Worm (Caenorhabditis elegans) whole organism, L4 larva: ENCODE data around the gene air-1.

Source experiments
- F10B5.3 ChIP-seq: sonication (generic microtip); optimal IDR thresholded peaks from 2 replicates; lab custom pipeline; 2016; ENCODE audit warnings: mild to moderate bottlenecking, missing genetic modification characterization, missing compliant biosample characterization
- F37D6.2 ChIP-seq: sonication (generic microtip); optimal IDR thresholded peaks from 2 replicates; lab custom pipeline; 2016; ENCODE audit warnings: mild to moderate bottlenecking, missing genetic modification characterization, missing compliant biosample characterization
- F44E2.7 ChIP-seq: fragments of 200-800 bp; sonication (Bioruptor generic); IDR thresholded peaks from 2 replicates; pipeline ENCODE4 v2.1.2; 2022; ENCODE audit warnings: missing genetic modification characterization, missing compliant biosample characterization
- F49E8.2 ChIP-seq: sonication (generic microtip); optimal IDR thresholded peaks from 2 replicates; lab custom pipeline; 2016; ENCODE audit warnings: missing compliant biosample characterization, mild to moderate bottlenecking, missing genetic modification characterization, borderline replicate concordance
- T20F7.1 ChIP-seq: fragments of 200-800 bp; sonication (Bioruptor generic); optimal IDR thresholded peaks from 2 replicates; lab custom pipeline; 2018; ENCODE audit warnings: mild to moderate bottlenecking, missing genetic modification characterization, missing compliant biosample characterization
- Y105C5A.15 ChIP-seq: fragments of 200-800 bp; sonication (Bioruptor generic); IDR thresholded peaks from 2 replicates; pipeline ENCODE4 v1.3.6; 2022; ENCODE audit warnings: missing genetic modification characterization, missing compliant biosample characterization
- Y5F2A.4 ChIP-seq: fragments of 200-800 bp; sonication (Bioruptor generic); optimal IDR thresholded peaks from 2 replicates; lab custom pipeline; 2018; ENCODE audit warnings: mild to moderate bottlenecking, missing genetic modification characterization, missing compliant biosample characterization
- Y75B8A.6 ChIP-seq: fragments of 200-800 bp; sonication (Bioruptor generic); IDR thresholded peaks from 2 replicates; pipeline ENCODE4 v1.3.6; 2022; ENCODE audit warnings: missing genetic modification reagents, missing genetic modification characterization, missing compliant biosample characterization
- ZK337.2 ChIP-seq: fragments of 200-800 bp; sonication (Bioruptor generic); IDR thresholded peaks from 2 replicates; pipeline ENCODE4 v1.3.6; 2022; ENCODE audit warnings: missing genetic modification reagents, missing genetic modification characterization, missing compliant biosample characterization
- ZK546.5 ChIP-seq, 2 experiments: sonication (generic microtip); optimal IDR thresholded peaks; 2 replicates each; lab custom pipeline; 2017; ENCODE audit warnings: missing biosample characterization in 2 of 2, missing genetic modification characterization in 2 of 2
- aha-1 ChIP-seq: fragments of 150-350 bp; peaks from one replicate; lab custom pipeline; 2014; ENCODE audit warnings: missing biosample characterization, missing genetic modification characterization
- aly-2 ChIP-seq: sonication (generic microtip); optimal IDR thresholded peaks from 2 replicates; lab custom pipeline; 2018; ENCODE audit warnings: missing biosample characterization, missing genetic modification characterization
- ama-1 ChIP-seq: fragments of 150-350 bp; optimal IDR thresholded peaks from 2 replicates; lab custom pipeline; 2014; ENCODE audit warnings: inconsistent platforms, mixed read lengths
- attf-4 ChIP-seq: sonication (generic microtip); optimal IDR thresholded peaks from 3 replicates; lab custom pipeline; 2017; ENCODE audit warnings: missing biosample characterization, missing genetic modification characterization
- daf-16 ChIP-seq, 3 experiments: sonication (generic microtip); optimal IDR thresholded peaks; 2 replicates each; lab custom pipeline; 2016 to 2017; ENCODE audit warnings: missing genetic modification characterization in 3 of 3, missing genetic modification reagents in 3 of 3, mild to moderate bottlenecking in 2 of 3, missing compliant biosample characterization in 2 of 3, missing biosample characterization in 1 of 3, moderate library complexity in 1 of 3
- dmd-6 ChIP-seq: fragments of 200-800 bp; sonication (Bioruptor generic); IDR thresholded peaks from 2 replicates; pipeline ENCODE4 v1.3.6; 2022; ENCODE audit warnings: missing genetic modification reagents, missing genetic modification characterization, missing compliant biosample characterization
- dmd-8 ChIP-seq: fragments of 200-800 bp; sonication (Bioruptor generic); IDR thresholded peaks from 2 replicates; pipeline ENCODE4 v1.3.6; 2022; ENCODE audit warnings: missing genetic modification characterization, missing compliant biosample characterization
- egl-43 ChIP-seq: fragments of 200-800 bp; sonication (Bioruptor generic); IDR thresholded peaks from 2 replicates; pipeline ENCODE4 v1.3.6; 2022; ENCODE audit warnings: missing genetic modification reagents, missing genetic modification characterization, missing compliant biosample characterization
- hif-1 ChIP-seq, 2 experiments: sonication (generic microtip); optimal IDR thresholded peaks; 2 replicates each; lab custom pipeline; 2016 to 2017; ENCODE audit warnings: missing compliant biosample characterization in 2 of 2, missing genetic modification characterization in 2 of 2, missing genetic modification reagents in 2 of 2, missing genotype in 2 of 2, mild to moderate bottlenecking in 1 of 2
- hlh-11 ChIP-seq: fragments of 200-800 bp; sonication (Bioruptor generic); optimal IDR thresholded peaks from 2 replicates; lab custom pipeline; 2018; ENCODE audit warnings: mild to moderate bottlenecking, missing genetic modification characterization, missing compliant biosample characterization
- hmg-1.1 ChIP-seq: fragments of 200-800 bp; sonication (Bioruptor generic); IDR thresholded peaks from 2 replicates; pipeline ENCODE4 v1.3.6; 2022; ENCODE audit warnings: missing genetic modification reagents, missing genetic modification characterization, missing compliant biosample characterization
- jun-1 ChIP-seq: fragments of 150-350 bp; optimal IDR thresholded peaks from 2 replicates; lab custom pipeline; 2014; ENCODE audit warnings: missing biosample characterization, missing genetic modification reagents, missing genetic modification characterization
- lin-1 ChIP-seq: fragments of 200-800 bp; sonication (Bioruptor generic); IDR thresholded peaks from 2 replicates; pipeline ENCODE4 v1.3.6; 2022; ENCODE audit warnings: missing genetic modification reagents, missing genetic modification characterization, missing compliant biosample characterization
- lin-38 ChIP-seq: fragments of 200-800 bp; sonication (Bioruptor generic); IDR thresholded peaks from 2 replicates; pipeline ENCODE4 v1.3.6; 2022; ENCODE audit warnings: missing genetic modification reagents, missing genetic modification characterization, missing compliant biosample characterization
- lin-39 ChIP-seq: fragments of 150-350 bp; optimal IDR thresholded peaks from 2 replicates; lab custom pipeline; 2014; ENCODE audit warnings: missing biosample characterization, missing genetic modification reagents, missing genetic modification characterization
- lir-3 ChIP-seq: sonication (generic microtip); optimal IDR thresholded peaks from 2 replicates; lab custom pipeline; 2016; ENCODE audit warnings: mild to moderate bottlenecking, missing genetic modification characterization, missing compliant biosample characterization
- madf-9 ChIP-seq: fragments of 200-800 bp; sonication (Bioruptor generic); conservative IDR thresholded peaks from 2 replicates; pipeline ENCODE4 v1.3.6; 2022; ENCODE audit warnings: missing genetic modification reagents, missing genetic modification characterization, missing compliant biosample characterization
- mdl-1 ChIP-seq, 2 experiments: fragments of 150-350 bp in 1 of 2; sonication (generic microtip) in 1 of 2; optimal IDR thresholded peaks; 2 replicates each; lab custom pipeline; 2014 to 2017; ENCODE audit warnings: missing biosample characterization in 2 of 2, missing genetic modification characterization in 2 of 2
- mes-2 ChIP-seq: sonication (generic microtip); optimal IDR thresholded peaks from 2 replicates; lab custom pipeline; 2016; ENCODE audit warnings: missing genotype, mild to moderate bottlenecking, missing genetic modification characterization, missing compliant biosample characterization; ENCODE audit not compliant: poor library complexity, severe bottlenecking
- nhr-11 ChIP-seq: fragments of 150-350 bp; optimal IDR thresholded peaks from 2 replicates; lab custom pipeline; 2014; ENCODE audit warnings: missing biosample characterization, missing genetic modification characterization
- nhr-111 ChIP-seq: fragments of 200-800 bp; sonication (Bioruptor generic); optimal IDR thresholded peaks from 2 replicates; lab custom pipeline; 2018; ENCODE audit warnings: mild to moderate bottlenecking, missing genetic modification characterization, missing compliant biosample characterization
- nhr-25 ChIP-seq: sonication (generic microtip); optimal IDR thresholded peaks from 2 replicates; lab custom pipeline; 2017; ENCODE audit warnings: missing genetic modification characterization, mild to moderate bottlenecking, missing compliant biosample characterization, antibody characterized with exemption, moderate library complexity, borderline replicate concordance; ENCODE audit not compliant: insufficient read depth
- nhr-28 ChIP-seq: fragments of 150-350 bp; optimal IDR thresholded peaks from 2 replicates; lab custom pipeline; 2014; ENCODE audit warnings: missing biosample characterization, missing genetic modification characterization
- nhr-48 ChIP-seq: sonication (generic microtip); optimal IDR thresholded peaks from 2 replicates; lab custom pipeline; 2016; ENCODE audit warnings: mild to moderate bottlenecking, missing genetic modification characterization, missing compliant biosample characterization
- php-3 ChIP-seq: fragments of 200-800 bp; sonication (Bioruptor generic); IDR thresholded peaks from 2 replicates; pipeline ENCODE4 v1.3.6; 2022; ENCODE audit warnings: missing genetic modification reagents, missing genetic modification characterization, missing compliant biosample characterization
- pqm-1 ChIP-seq: sonication (generic microtip); optimal IDR thresholded peaks from 2 replicates; lab custom pipeline; 2017; ENCODE audit warnings: missing biosample characterization, missing genetic modification characterization
- saeg-2 ChIP-seq: fragments of 200-800 bp; sonication (Bioruptor generic); IDR thresholded peaks from 2 replicates; pipeline ENCODE4 v1.3.6; 2022; ENCODE audit warnings: missing genetic modification reagents, missing genetic modification characterization, missing compliant biosample characterization
- unc-39 ChIP-seq: sonication (generic microtip); optimal IDR thresholded peaks from 2 replicates; lab custom pipeline; 2017; ENCODE audit warnings: missing biosample characterization, missing genetic modification characterization
- unc-62 ChIP-seq, 3 experiments: fragments of 150-350 bp in 1 of 3; sonication (generic microtip); optimal IDR thresholded peaks in 2 of 3; peaks in 1 of 3; 1 replicate in 1 of 3; 2 replicates in 2 of 3; lab custom pipeline; 2014 to 2017; ENCODE audit warnings: missing biosample characterization in 3 of 3, missing genetic modification characterization in 3 of 3, missing genetic modification reagents in 3 of 3, missing genotype in 1 of 3
- zag-1 ChIP-seq: fragments of 150-350 bp; optimal IDR thresholded peaks from 2 replicates; lab custom pipeline; 2014; ENCODE audit warnings: missing biosample characterization, missing genetic modification characterization
- zip-2 ChIP-seq: fragments of 150-350 bp; optimal IDR thresholded peaks from 2 replicates; lab custom pipeline; 2014; ENCODE audit warnings: missing biosample characterization, missing genetic modification characterization

Gene air-1

ce11 chrV:8235331-8235730 is 14.0 kb downstream of the air-1 start (continued):
- TF ChIP-seq F44E2.7 (GFP tag; lab: Robert Waterston, UW) (no peak), mdl-1 (tag; optimal IDR thresholded peaks at IDR 0.05; lab: Kevin White, UChicago) (no peak), nhr-111 (GFP tag; lab: Kevin White, UChicago) (peak; percentile 49), mes-2 (tag; lab: Kevin White, UChicago) (no peak), nhr-25 (tag; lab: Kevin White, UChicago) (no peak)
- TF ChIP-seq, all 104 proteins: peak for 23

DNA sequence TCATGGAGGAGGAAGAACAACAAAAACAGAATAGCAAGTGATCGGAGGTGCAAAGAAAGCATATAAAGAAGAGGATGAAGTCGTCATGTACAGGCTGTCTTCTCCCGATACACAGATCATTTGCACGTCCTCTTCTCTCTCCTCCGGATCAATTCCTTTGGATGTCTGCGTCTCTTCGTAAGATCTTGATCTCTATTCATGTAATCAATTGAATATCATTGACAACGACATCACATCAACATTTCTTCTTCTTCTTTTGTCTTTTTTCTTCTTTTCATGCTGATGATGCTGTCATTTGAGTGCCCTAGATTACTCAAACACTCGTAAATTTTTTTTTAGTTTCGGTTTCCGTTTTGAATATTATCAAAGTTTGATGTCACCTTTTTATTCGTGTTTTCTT is 17.0 kb downstream of the air-1 start, which contains the start of gene rol-3:
Gene rol-3, minus strand, starts transcription at position 120 of the 400 bp plus-strand sequence.
- TF ChIP-seq Y75B8A.6 (GFP tag; lab: Robert Waterston, UW) = no peak
- no peak for TF ChIP-seq egl-43 (GFP tag; lab: Robert Waterston, UW)
- TF ChIP-seq nhr-28 (tag; lab: Kevin White, UChicago) = peak; percentile 54
- TF ChIP-seq hlh-11 (tag; lab: Kevin White, UChicago) = peak; percentile 42

DNA sequence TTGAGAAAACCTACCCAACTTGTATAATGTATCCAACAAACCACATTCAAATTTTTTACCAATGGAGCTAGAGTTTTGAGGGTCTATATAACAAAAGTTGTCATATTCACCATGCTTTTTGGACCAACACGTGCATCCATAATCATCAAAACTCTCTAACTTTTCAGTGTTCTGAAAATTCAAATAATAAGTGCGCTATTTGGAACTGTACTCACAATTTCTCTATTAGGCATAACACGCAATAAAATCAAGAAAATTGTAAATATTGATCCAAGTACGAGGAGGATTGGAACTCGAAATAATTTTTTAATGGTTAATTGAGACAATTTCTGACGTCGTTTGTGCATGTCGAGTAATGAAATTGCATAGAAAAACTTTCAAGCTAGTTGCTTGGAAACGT is 18.6 kb downstream of the air-1 start, which contains the start of gene C16D9.3:
Gene C16D9.3, minus strand, starts transcription at position 101 of the 400 bp plus-strand sequence.
- no peak for TF ChIP-seq dmd-8
- TF ChIP-seq ama-1 (lab: Kevin White, UChicago) = no peak
- no peak for TF ChIP-seq nhr-48 (tag; lab: Kevin White, UChicago)
- TF ChIP-seq F37D6.2 = no peak
- no peak for TF ChIP-seq F49E8.2 (tag; lab: Kevin White, UChicago)
- no peak for TF ChIP-seq hif-1 (tag; optimal IDR thresholded peaks at IDR 0.05; lab: Kevin White, UChicago)
- TF ChIP-seq php-3 (GFP tag; lab: Robert Waterston, UW) = no peak
- no peak for TF ChIP-seq aly-2 (tag; lab: Kevin White, UChicago)
- TF ChIP-seq lir-3 (tag; lab: Kevin White, UChicago) = no peak
- no peak for TF ChIP-seq nhr-28 (tag; lab: Kevin White, UChicago)
- no peak for TF ChIP-seq zip-2
- TF ChIP-seq nhr-11 (tag; lab: Kevin White, UChicago) = no peak
- no peak for TF ChIP-seq saeg-2
- TF ChIP-seq pqm-1 (tag; lab: Kevin White, UChicago) = no peak
- no peak for TF ChIP-seq Y105C5A.15
- no peak for TF ChIP-seq hmg-1.1 (GFP tag; lab: Robert Waterston, UW)
- TF ChIP-seq madf-9 (GFP tag; lab: Robert Waterston, UW) = no peak
- TF ChIP-seq Y5F2A.4 (GFP tag; lab: Kevin White, UChicago) = no peak

ce11 chrV:8242798-8243197 is 21.5 kb downstream of the air-1 start, which contains the start of gene C16D9.4:
C16D9.4 (minus strand) TSS chrV:8242898.
- TF ChIP-seq F10B5.3 (tag; lab: Kevin White, UChicago) (no peak), php-3 (GFP tag; lab: Robert Waterston, UW) (peak; percentile 33; the same call in 1 of the 2 replicates), ZK546.5 (tag; optimal IDR thresholded peaks at IDR 0.05; lab: Kevin White, UChicago) (no peak), jun-1 (no peak)

- TF ChIP-seq lin-38 (GFP tag; lab: Robert Waterston, UW) = no peak
- no peak for TF ChIP-seq dmd-6
- TF ChIP-seq nhr-28 (tag; lab: Kevin White, UChicago) = peak; percentile 48
- no peak for TF ChIP-seq lin-39 (tag; lab: Kevin White, UChicago)
- TF ChIP-seq T20F7.1 = no peak
- TF ChIP-seq pqm-1 (tag; lab: Kevin White, UChicago) = peak; percentile 50
- no peak for TF ChIP-seq lin-1
- no peak for TF ChIP-seq madf-9 (GFP tag; lab: Robert Waterston, UW)
- TF ChIP-seq php-3 (GFP tag; lab: Robert Waterston, UW) = no peak
- TF ChIP-seq ZK337.2 (GFP tag; lab: Robert Waterston, UW) = no peak
- TF ChIP-seq zag-1 = no peak
- TF ChIP-seq attf-4 = no peak
- TF ChIP-seq aha-1 (tag; lab: Kevin White, UChicago) = peak; percentile 29
- peak in 1 of 2 experiments; percentile 64 for TF ChIP-seq unc-62 (GFP tag; optimal IDR thresholded peaks at IDR 0.05 in 1 of 2; lab: Kevin White, UChicago)
- TF ChIP-seq unc-62 (tag; optimal IDR thresholded peaks at IDR 0.05; lab: Kevin White, UChicago) = no peak
- no peak for TF ChIP-seq daf-16 (GFP tag; optimal IDR thresholded peaks at IDR 0.05; lab: Kevin White, UChicago)
- TF ChIP-seq daf-16 (tag; optimal IDR thresholded peaks at IDR 0.05; lab: Kevin White, UChicago) = peak; percentile 26
- TF ChIP-seq unc-39 (tag; lab: Kevin White, UChicago) = no peak
Measured at ce11 chrV:8243201-8243600, 21.9 kb downstream of the air-1 start.
